Worm (Caenorhabditis elegans) whole organism, early embryonic: ENCODE results near the gene K08F9.1.

ENCODE experiments used
- B0310.2 ChIP-seq: sonication (generic microtip); optimal IDR thresholded peaks from 2 replicates; lab custom pipeline; 2016; ENCODE audit warnings: mild to moderate bottlenecking, missing genetic modification characterization, missing compliant biosample characterization
- F13C5.2 ChIP-seq: sonication (generic microtip); optimal IDR thresholded peaks from 2 replicates; lab custom pipeline; 2017; ENCODE audit warnings: mild to moderate bottlenecking, missing genetic modification characterization, inconsistent platforms, missing compliant biosample characterization
- aly-1 ChIP-seq: sonication (generic microtip); optimal IDR thresholded peaks from 2 replicates; lab custom pipeline; 2016; ENCODE audit warnings: missing genetic modification characterization, missing compliant biosample characterization
- ama-1 ChIP-seq: fragments of 150-350 bp; optimal IDR thresholded peaks from 2 replicates; lab custom pipeline; 2014
- ceh-13 ChIP-seq: fragments of 200-800 bp; sonication (Bioruptor generic); optimal IDR thresholded peaks from 2 replicates; lab custom pipeline; 2018; ENCODE audit warnings: mild to moderate bottlenecking, missing genetic modification characterization, missing compliant biosample characterization
- ceh-36 ChIP-seq: sonication (generic microtip); optimal IDR thresholded peaks from 2 replicates; lab custom pipeline; 2016; ENCODE audit warnings: missing genetic modification characterization, inconsistent platforms, missing compliant biosample characterization
- ets-7 ChIP-seq: sonication (generic microtip); optimal IDR thresholded peaks from 2 replicates; lab custom pipeline; 2016; ENCODE audit warnings: missing genotype, missing genetic modification characterization, missing compliant biosample characterization
- flt-1 ChIP-seq: fragments of 200-800 bp; sonication (Bioruptor generic); IDR thresholded peaks from 2 replicates; pipeline ENCODE4 v1.3.6; 2022; ENCODE audit warnings: missing genetic modification characterization, missing compliant biosample characterization
- hmbx-1 ChIP-seq: sonication (generic microtip); optimal IDR thresholded peaks from 2 replicates; lab custom pipeline; 2016; ENCODE audit warnings: mild to moderate bottlenecking, missing genetic modification characterization, missing compliant biosample characterization
- hmg-4 ChIP-seq: fragments of 200-800 bp; sonication (Bioruptor generic); optimal IDR thresholded peaks from 2 replicates; lab custom pipeline; 2018; ENCODE audit warnings: mild to moderate bottlenecking, missing genetic modification characterization, missing compliant biosample characterization
- hnd-1 ChIP-seq: sonication (generic microtip); optimal IDR thresholded peaks from 2 replicates; lab custom pipeline; 2016; ENCODE audit warnings: missing genetic modification characterization, missing compliant biosample characterization
- pes-1 ChIP-seq: fragments of 200-800 bp; sonication (Bioruptor generic); IDR thresholded peaks from 2 replicates; pipeline ENCODE4 v1.3.6; 2022; ENCODE audit warnings: missing genetic modification reagents, missing genetic modification characterization, missing compliant biosample characterization
- scrt-1 ChIP-seq: fragments of 200-800 bp; sonication (Bioruptor generic); IDR thresholded peaks from 2 replicates; pipeline ENCODE4 v1.3.6; 2022; ENCODE audit warnings: missing genetic modification characterization, missing compliant biosample characterization
- sea-1 ChIP-seq: fragments of 200-800 bp; sonication (Bioruptor generic); conservative IDR thresholded peaks from 2 replicates; pipeline ENCODE4 v1.3.6; 2022; ENCODE audit warnings: missing genetic modification characterization, missing compliant biosample characterization
- tbx-11 ChIP-seq: fragments of 200-800 bp; sonication (Bioruptor generic); IDR thresholded peaks from 2 replicates; pipeline ENCODE4 v1.3.6; 2022; ENCODE audit warnings: missing genetic modification characterization, missing compliant biosample characterization
- tbx-37 ChIP-seq: fragments of 200-800 bp; sonication (Bioruptor generic); conservative IDR thresholded peaks from 2 replicates; pipeline ENCODE4 v1.3.6; 2022; ENCODE audit warnings: missing genetic modification reagents, missing genetic modification characterization, missing compliant biosample characterization
- tra-4 ChIP-seq: sonication (generic microtip); optimal IDR thresholded peaks from 2 replicates; lab custom pipeline; 2017; ENCODE audit warnings: missing genetic modification characterization, missing compliant biosample characterization

K08F9.1 gene

ce11 chrV:15186259-15186927 lies 43.2 kb upstream of the K08F9.1 start, which contains the start of gene Y75B12B.3:
Gene Y75B12B.3 (minus strand): TSS chrV:15186279.
- no peak for TF ChIP-seq B0310.2
- TF ChIP-seq ama-1 (lab: Kevin White, UChicago): no peak
- TF ChIP-seq F13C5.2 (tag; lab: Kevin White, UChicago): no peak
- no peak for TF ChIP-seq hnd-1
- TF ChIP-seq scrt-1 (GFP tag; lab: Robert Waterston, UW): no peak
- no peak for TF ChIP-seq flt-1 (GFP tag; lab: Robert Waterston, UW)
- TF ChIP-seq tbx-37: no peak
- TF ChIP-seq ets-7: no peak
- no peak for TF ChIP-seq aly-1 (tag; lab: Kevin White, UChicago)
- TF ChIP-seq tra-4 (tag; lab: Kevin White, UChicago): no peak
- no peak for TF ChIP-seq sea-1
- TF ChIP-seq ceh-13 (GFP tag; lab: Kevin White, UChicago): no peak

DNA sequence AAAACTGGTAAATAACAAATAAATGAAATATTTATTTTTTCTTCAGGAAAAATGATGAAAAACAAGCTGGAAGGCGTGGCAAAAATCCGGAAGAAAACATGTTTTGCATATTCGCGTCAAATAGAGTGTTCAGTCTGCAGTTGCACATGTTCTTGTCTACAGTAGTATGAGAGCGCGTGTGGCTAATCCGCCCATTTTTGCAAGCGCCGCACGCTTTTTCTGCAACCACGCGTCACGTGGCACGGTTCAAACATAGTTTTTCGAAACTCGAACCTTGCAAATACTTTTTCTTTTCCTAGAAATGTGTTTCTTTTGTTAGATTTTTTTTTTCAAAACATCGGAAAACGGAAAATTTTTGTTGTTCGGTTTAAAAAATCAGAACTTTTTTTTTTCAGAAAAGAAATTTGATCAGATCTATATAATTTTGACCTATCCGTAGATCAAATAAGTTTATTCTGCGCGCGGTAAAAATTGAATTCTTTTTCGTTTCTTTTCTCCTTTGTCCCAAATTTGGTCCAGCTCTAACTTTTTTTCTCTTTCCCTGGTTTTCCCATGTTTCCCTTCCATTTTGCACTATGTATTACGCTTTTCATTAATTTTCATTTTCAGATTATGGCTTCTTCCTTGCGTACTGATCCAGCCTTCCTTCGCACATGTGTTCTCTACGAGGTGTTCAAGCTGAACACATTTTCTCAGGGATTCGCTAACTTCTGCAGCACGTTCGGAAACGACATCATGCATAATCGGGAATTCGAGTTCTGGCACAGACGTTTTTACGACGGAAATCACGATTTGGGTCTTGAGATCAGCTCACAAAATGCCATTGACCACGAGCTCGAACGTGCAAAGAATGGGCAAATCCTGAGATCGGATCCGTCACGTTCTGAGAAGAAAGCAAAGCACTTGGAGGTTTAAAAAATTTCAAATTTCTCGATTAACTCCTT lies 41.2 kb upstream of the K08F9.1 start, which contains the start of gene Y75B12B.1:
Gene Y75B12B.1 (plus strand): TSS at position 603 of the 944 bp plus-strand sequence.
- TF ChIP-seq tbx-37 (no peak), F13C5.2 (tag; lab: Kevin White, UChicago) (no peak)

DNA sequence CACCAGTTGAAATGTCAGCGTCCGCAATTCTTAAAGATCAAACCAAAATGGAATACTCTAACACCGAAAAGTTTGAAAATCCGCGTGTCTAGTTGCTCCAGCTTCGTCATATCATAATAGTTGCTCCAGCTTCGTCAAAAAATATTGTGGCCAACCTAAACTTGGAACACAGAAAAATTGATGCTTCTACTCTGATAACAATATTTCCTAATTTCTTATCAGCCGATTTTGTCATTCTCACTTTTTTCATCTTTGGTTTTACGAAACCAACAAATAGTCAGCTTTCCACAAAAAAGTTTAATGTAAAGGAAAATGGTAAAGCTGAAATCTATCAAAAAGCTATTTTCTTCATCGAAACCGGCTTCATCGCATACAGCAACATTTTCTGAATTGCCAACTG lies 39.2 kb upstream of the K08F9.1 start, which contains the start of gene fbxa-84:
Gene fbxa-84 (plus strand): TSS at position 34 of the 400 bp plus-strand sequence.
- TF ChIP-seq ets-7 (no peak), sea-1 (no peak), aly-1 (tag; lab: Kevin White, UChicago) (no peak), hmbx-1 (tag; lab: Kevin White, UChicago) (no peak), scrt-1 (GFP tag; lab: Robert Waterston, UW) (no peak), ceh-13 (GFP tag; lab: Kevin White, UChicago) (no peak), ceh-36 (no peak), ama-1 (lab: Kevin White, UChicago) (no peak), F13C5.2 (tag; lab: Kevin White, UChicago) (no peak), tbx-37 (no peak), hnd-1 (no peak), tra-4 (tag; lab: Kevin White, UChicago) (no peak), pes-1 (GFP tag; lab: Robert Waterston, UW) (no peak), tbx-11 (GFP tag; lab: Robert Waterston, UW) (no peak), B0310.2 (no peak), hmg-4 (no peak), flt-1 (GFP tag; lab: Robert Waterston, UW) (no peak)

- TF ChIP-seq B0310.2 (no peak), scrt-1 (GFP tag; lab: Robert Waterston, UW) (no peak), tbx-37 (no peak)
Observed at ce11 chrV:15181899-15182298, 38.7 kb upstream of the K08F9.1 start.

DNA sequence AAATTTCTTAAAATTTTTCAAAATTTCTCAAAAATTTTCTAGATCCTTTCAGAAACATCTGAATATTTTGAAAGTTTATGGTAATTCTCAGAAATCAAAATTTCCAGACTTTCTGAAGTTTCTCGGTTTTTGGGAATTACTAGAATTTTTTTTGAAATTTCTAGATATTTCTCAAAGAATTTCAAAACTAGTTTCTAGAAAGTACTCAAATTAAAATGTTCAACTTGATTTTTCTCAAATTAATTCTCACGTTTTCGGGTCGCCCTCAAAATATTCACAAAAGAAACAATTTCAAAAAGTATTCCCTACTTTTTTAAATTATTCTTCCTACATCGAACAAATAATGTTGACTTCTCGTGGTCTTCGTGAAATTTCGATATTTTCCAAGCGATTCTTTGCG lies 36.6 kb upstream of the K08F9.1 start, which contains the start of gene T09F5.10:
Gene T09F5.10 (plus strand): TSS at position 301 of the 400 bp plus-strand sequence.
- TF ChIP-seq ets-7 (no peak), ama-1 (lab: Kevin White, UChicago) (no peak), tbx-37 (no peak)

DNA sequence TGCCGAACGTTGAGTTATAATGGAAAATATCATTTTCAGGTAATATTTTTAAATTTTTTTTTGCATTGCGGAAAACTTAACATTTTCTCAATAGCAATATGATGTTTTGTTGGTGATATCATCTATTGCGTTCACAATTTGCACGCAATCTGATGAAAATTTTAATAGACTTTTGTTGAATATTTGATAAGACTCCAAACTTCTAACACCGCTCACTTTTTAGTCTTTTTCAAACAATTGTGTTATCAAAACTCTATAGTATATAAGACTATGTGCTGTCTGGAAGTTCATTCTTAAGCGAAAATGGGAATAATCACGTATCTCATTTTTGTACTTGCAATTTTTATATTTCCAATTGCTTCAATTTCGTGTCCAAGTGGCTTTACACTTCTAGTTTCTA lies 32.3 kb upstream of the K08F9.1 start, which contains the start of gene clec-47:
Gene clec-47 (plus strand): TSS at position 301 of the 400 bp plus-strand sequence.
- no peak for TF ChIP-seq hmbx-1 (tag; lab: Kevin White, UChicago)
- TF ChIP-seq hmg-4: no peak
- TF ChIP-seq sea-1: no peak
- no peak for TF ChIP-seq tbx-11 (GFP tag; lab: Robert Waterston, UW)
- TF ChIP-seq ceh-13 (GFP tag; lab: Kevin White, UChicago): no peak
- no peak for TF ChIP-seq flt-1 (GFP tag; lab: Robert Waterston, UW)
- no peak for TF ChIP-seq ets-7
- no peak for TF ChIP-seq ama-1 (lab: Kevin White, UChicago)
- no peak for TF ChIP-seq tra-4 (tag; lab: Kevin White, UChicago)
- TF ChIP-seq tbx-37: no peak
- no peak for TF ChIP-seq F13C5.2 (tag; lab: Kevin White, UChicago)
- TF ChIP-seq pes-1 (GFP tag; lab: Robert Waterston, UW): no peak
- no peak for TF ChIP-seq aly-1 (tag; lab: Kevin White, UChicago)
- TF ChIP-seq scrt-1 (GFP tag; lab: Robert Waterston, UW): no peak
- no peak for TF ChIP-seq hnd-1

DNA sequence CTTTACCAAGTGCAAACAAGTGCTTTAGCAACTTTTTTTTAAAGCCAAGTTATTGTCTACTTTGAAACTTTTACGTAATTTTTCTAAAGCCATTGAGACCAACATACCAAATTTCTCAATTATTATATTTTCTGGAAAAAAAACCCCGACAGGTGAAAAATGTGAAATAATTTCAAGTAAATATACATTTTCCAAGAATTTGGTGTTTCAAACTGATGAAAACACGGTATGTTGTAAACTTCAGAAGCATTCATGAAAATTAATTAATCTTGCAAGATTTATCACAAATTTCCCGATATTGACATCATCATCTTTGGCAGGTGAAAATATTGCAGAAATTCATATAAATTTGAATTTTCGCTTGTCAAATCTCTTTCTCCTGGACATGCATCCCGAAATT lies 19.5 kb upstream of the K08F9.1 start, which contains the start of gene srz-11:
Gene srz-11 (plus strand): TSS at position 386 of the 400 bp plus-strand sequence.
- no peak for TF ChIP-seq hnd-1
- no peak for TF ChIP-seq sea-1
- TF ChIP-seq ceh-36: no peak
- TF ChIP-seq ama-1 (lab: Kevin White, UChicago): no peak
- no peak for TF ChIP-seq B0310.2
- TF ChIP-seq pes-1 (GFP tag; lab: Robert Waterston, UW): no peak
- TF ChIP-seq aly-1 (tag; lab: Kevin White, UChicago): no peak
- no peak for TF ChIP-seq hmg-4
- TF ChIP-seq tbx-11 (GFP tag; lab: Robert Waterston, UW): no peak
- no peak for TF ChIP-seq tra-4 (tag; lab: Kevin White, UChicago)
- TF ChIP-seq F13C5.2 (tag; lab: Kevin White, UChicago): no peak
- TF ChIP-seq ceh-13 (GFP tag; lab: Kevin White, UChicago): no peak
- no peak for TF ChIP-seq flt-1 (GFP tag; lab: Robert Waterston, UW)
- no peak for TF ChIP-seq ets-7
- no peak for TF ChIP-seq tbx-37
- no peak for TF ChIP-seq scrt-1 (GFP tag; lab: Robert Waterston, UW)
- no peak for TF ChIP-seq hmbx-1 (tag; lab: Kevin White, UChicago)
